Worm (Caenorhabditis elegans) whole organism, early embryonic: ENCODE results near the gene F47B10.6.

Source experiments
- aly-1 ChIP-seq: sonication (generic microtip); optimal IDR thresholded peaks from 2 replicates; lab custom pipeline; 2016; ENCODE audit warnings: missing genetic modification characterization, missing compliant biosample characterization
- ama-1 ChIP-seq: fragments of 150-350 bp; optimal IDR thresholded peaks from 2 replicates; lab custom pipeline; 2014
- ceh-13 ChIP-seq: fragments of 200-800 bp; sonication (Bioruptor generic); optimal IDR thresholded peaks from 2 replicates; lab custom pipeline; 2018; ENCODE audit warnings: mild to moderate bottlenecking, missing genetic modification characterization, missing compliant biosample characterization
- hmbx-1 ChIP-seq: sonication (generic microtip); optimal IDR thresholded peaks from 2 replicates; lab custom pipeline; 2016; ENCODE audit warnings: mild to moderate bottlenecking, missing genetic modification characterization, missing compliant biosample characterization
- hmg-4 ChIP-seq: fragments of 200-800 bp; sonication (Bioruptor generic); optimal IDR thresholded peaks from 2 replicates; lab custom pipeline; 2018; ENCODE audit warnings: mild to moderate bottlenecking, missing genetic modification characterization, missing compliant biosample characterization
- tbx-37 ChIP-seq: fragments of 200-800 bp; sonication (Bioruptor generic); conservative IDR thresholded peaks from 2 replicates; pipeline ENCODE4 v1.3.6; 2022; ENCODE audit warnings: missing genetic modification reagents, missing genetic modification characterization, missing compliant biosample characterization
- tra-4 ChIP-seq: sonication (generic microtip); optimal IDR thresholded peaks from 2 replicates; lab custom pipeline; 2017; ENCODE audit warnings: missing genetic modification characterization, missing compliant biosample characterization

DNA sequence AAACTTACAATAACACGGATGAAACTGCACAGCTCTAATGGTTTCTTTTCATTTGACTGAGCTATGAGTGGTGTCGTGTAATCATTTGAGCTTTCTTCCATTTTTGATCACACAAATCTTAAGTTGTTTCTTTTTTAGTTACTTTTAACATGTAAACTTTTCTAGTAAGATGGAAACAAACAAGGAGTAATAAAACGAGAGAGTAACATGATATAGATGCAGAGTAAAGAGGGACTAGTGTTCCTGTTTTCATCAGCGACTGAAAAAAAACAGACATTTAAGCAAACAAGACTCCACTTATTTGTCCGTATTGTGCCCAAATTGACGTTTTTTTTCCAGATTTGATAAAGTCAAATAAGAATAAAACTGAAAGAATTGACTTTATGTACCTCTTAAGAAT lies 18.2 kb upstream of the F47B10.6 start, which contains the start of gene pgp-7:
- TF ChIP-seq ama-1 (lab: Kevin White, UChicago): no peak
- no peak for TF ChIP-seq hmg-4 (GFP tag; lab: Kevin White, UChicago)
- no peak for TF ChIP-seq ceh-13 (GFP tag; lab: Kevin White, UChicago)
- TF ChIP-seq tra-4 (tag; lab: Kevin White, UChicago): no peak
- no peak for TF ChIP-seq hmbx-1 (tag; lab: Kevin White, UChicago)
- TF ChIP-seq aly-1 (tag; lab: Kevin White, UChicago): no peak
- no peak for TF ChIP-seq tbx-37 (GFP tag; lab: Robert Waterston, UW)
